Worm (Caenorhabditis elegans): ENCODE results near the gene mccc-1.

DNA sequence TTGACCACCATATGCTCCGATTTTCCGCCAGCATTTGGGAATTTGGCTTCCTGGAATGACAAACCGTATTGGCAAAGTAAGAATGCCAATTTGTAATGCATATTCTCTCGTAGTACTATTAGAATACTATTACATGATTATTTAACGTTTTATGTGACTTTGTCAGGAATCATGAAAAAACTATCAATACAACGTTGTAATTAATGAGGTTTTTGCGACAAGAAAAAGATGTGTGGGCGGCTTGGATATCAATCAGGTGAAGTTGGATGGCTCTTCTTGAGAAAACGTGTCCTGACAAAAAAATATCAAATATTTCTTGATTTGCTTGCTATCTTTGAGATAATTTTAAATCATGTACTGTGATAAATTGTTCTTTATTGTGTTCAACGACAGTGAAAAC, 36.3 kb upstream of the mccc-1 start, which contains the start of gene K07F5.7:
- TF ChIP-seq B0310.2 (tag; optimal IDR thresholded peaks at IDR 0.05) (no peak), pes-1 (GFP tag; IDR thresholded peaks at IDR 0.05) (no peak), ama-1 (optimal IDR thresholded peaks at IDR 0.05) (no peak), tra-4 (tag; optimal IDR thresholded peaks at IDR 0.05) (no peak)
